Fruit fly (Drosophila melanogaster) whole organism, adult: ENCODE data around the gene exex.

Experiments used
- CG11617 ChIP-seq: fragments of 200-800 bp; sonication (Bioruptor generic); optimal IDR thresholded peaks from 2 replicates; lab custom pipeline; 2017; ENCODE audit warnings: mild to moderate bottlenecking, missing biosample characterization, missing genetic modification reagents, missing genetic modification characterization
- CG12768 ChIP-seq: fragments of 200-800 bp; sonication (Bioruptor generic); optimal IDR thresholded peaks from 2 replicates; lab custom pipeline; 2017; ENCODE audit warnings: missing biosample characterization, missing genetic modification characterization, mild to moderate bottlenecking, moderate library complexity, missing genetic modification reagents
- CG14711 ChIP-seq: fragments of 200-800 bp; sonication (Bioruptor generic); optimal IDR thresholded peaks from 2 replicates; lab custom pipeline; 2018; ENCODE audit warnings: missing biosample characterization, mild to moderate bottlenecking, missing genetic modification characterization, moderate library complexity
- CG1620 ChIP-seq: fragments of 200-800 bp; sonication (Bioruptor generic); optimal IDR thresholded peaks from 2 replicates; lab custom pipeline; 2016; ENCODE audit warnings: missing biosample characterization, missing genetic modification characterization
- CG33017 ChIP-seq: fragments of 200-800 bp; sonication (Bioruptor generic); optimal IDR thresholded peaks from 2 replicates; lab custom pipeline; 2018; ENCODE audit warnings: missing biosample characterization, mild to moderate bottlenecking, missing genetic modification characterization, moderate library complexity
- CG5204 ChIP-seq: fragments of 200-800 bp; sonication (Bioruptor generic); optimal IDR thresholded peaks from 2 replicates; lab custom pipeline; 2016; ENCODE audit warnings: missing biosample characterization, missing genetic modification characterization
- CG7045 ChIP-seq: fragments of 200-800 bp; sonication (Bioruptor generic); optimal IDR thresholded peaks from 2 replicates; lab custom pipeline; 2017; ENCODE audit warnings: missing biosample characterization, mild to moderate bottlenecking, missing genetic modification characterization
- CG7101 ChIP-seq: fragments of 200-800 bp; sonication (Bioruptor generic); optimal IDR thresholded peaks from 2 replicates; lab custom pipeline; 2018; ENCODE audit warnings: missing biosample characterization, mild to moderate bottlenecking, missing genetic modification characterization, moderate library complexity
- Clk ChIP-seq: fragments of 200-800 bp; sonication (Bioruptor generic); optimal IDR thresholded peaks from 2 replicates; lab custom pipeline; 2017; ENCODE audit warnings: missing biosample characterization, missing genetic modification characterization
- Crg-1 ChIP-seq: fragments of 200-800 bp; sonication (Bioruptor generic); optimal IDR thresholded peaks from 2 replicates; lab custom pipeline; 2016; ENCODE audit warnings: missing biosample characterization, missing genetic modification characterization
- Hr96 ChIP-seq: fragments of 200-800 bp; sonication (Bioruptor generic); optimal IDR thresholded peaks from 2 replicates; lab custom pipeline; 2016; ENCODE audit warnings: missing biosample characterization, missing genetic modification characterization
- Mnt ChIP-seq: fragments of 200-800 bp; sonication (Bioruptor generic); optimal IDR thresholded peaks from 2 replicates; lab custom pipeline; 2016; ENCODE audit warnings: missing biosample characterization, mild to moderate bottlenecking, missing genetic modification characterization
- bab1 ChIP-seq: fragments of 200-800 bp; sonication (Bioruptor generic); optimal IDR thresholded peaks from 3 replicates; lab custom pipeline; 2019; ENCODE audit warnings: missing biosample characterization, mild to moderate bottlenecking, missing genetic modification characterization, moderate library complexity
- cic ChIP-seq: fragments of 200-800 bp; sonication (Bioruptor generic); optimal IDR thresholded peaks from 2 replicates; lab custom pipeline; 2017; ENCODE audit warnings: missing biosample characterization, mild to moderate bottlenecking, missing genetic modification characterization, moderate library complexity
- cnc ChIP-seq, 2 experiments: fragments of >200 bp; optimal IDR thresholded peaks; 2 replicates each; lab custom pipeline; 2017
- kay ChIP-seq: fragments of 200-800 bp; sonication (Bioruptor generic); peaks from one replicate; lab custom pipeline; 2016; ENCODE audit warnings: missing biosample characterization, missing genetic modification characterization, borderline replicate concordance
- ovo ChIP-seq: fragments of 200-800 bp; sonication (Bioruptor generic); optimal IDR thresholded peaks from 2 replicates; lab custom pipeline; 2016; ENCODE audit warnings: missing biosample characterization, missing genetic modification characterization
- pad ChIP-seq: fragments of 200-800 bp; sonication (Bioruptor generic); optimal IDR thresholded peaks from 3 replicates; lab custom pipeline; 2017; ENCODE audit warnings: missing biosample characterization, missing genetic modification characterization, mild to moderate bottlenecking, moderate library complexity, missing genetic modification reagents
- tj ChIP-seq: fragments of 200-800 bp; sonication (Bioruptor generic); optimal IDR thresholded peaks from 3 replicates; lab custom pipeline; 2017; ENCODE audit warnings: missing biosample characterization, mild to moderate bottlenecking, missing genetic modification characterization, moderate library complexity
- toe ChIP-seq: fragments of 200-800 bp; sonication (Bioruptor generic); optimal IDR thresholded peaks from 2 replicates; lab custom pipeline; 2016; ENCODE audit warnings: missing biosample characterization, missing genetic modification characterization

The exex gene

DNA sequence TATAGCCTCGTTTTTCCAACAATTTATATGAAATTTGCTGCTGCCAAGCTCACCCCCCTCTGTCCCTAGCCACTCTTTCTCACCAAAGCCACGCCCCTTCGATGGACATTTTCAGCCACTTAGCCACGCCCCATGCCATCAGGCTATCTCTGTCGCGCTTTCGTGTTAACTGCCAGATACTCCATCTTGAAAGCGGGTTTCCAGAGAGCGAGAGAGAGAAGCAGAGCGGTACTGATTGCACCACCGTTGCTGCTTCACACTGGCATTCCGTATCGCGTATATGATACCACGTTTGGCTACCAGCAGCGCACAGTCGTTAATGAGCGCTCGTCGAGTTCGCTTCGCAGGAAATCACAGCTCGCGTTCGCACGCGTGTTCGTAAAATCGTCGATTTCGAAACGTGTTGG lies at the start of gene exex:
TSS of gene exex (plus strand) at position 307 of the 407 bp plus-strand sequence.
- TF ChIP-seq ovo (GFP tag; lab: Kevin White, UChicago): no peak
- TF ChIP-seq Mnt: peak; percentile 35

dm6 chr3L:7903489-7904150 lies 44.4 kb upstream of the exex start:
- peak; percentile 66 for TF ChIP-seq CG14711
- no peak for TF ChIP-seq cic (GFP tag; lab: Kevin White, UChicago)
- peak; percentile 30 for TF ChIP-seq CG11617 (GFP tag; lab: Kevin White, UChicago)
- TF ChIP-seq cnc (optimal IDR thresholded peaks at IDR 0.05; lab: Kevin White, UChicago): no peak
- TF ChIP-seq CG5204 (GFP tag; lab: Kevin White, UChicago): no peak
- TF ChIP-seq bab1 (GFP tag; lab: Kevin White, UChicago): peak; percentile 82
- TF ChIP-seq CG1620: peak; percentile 34
- TF ChIP-seq CG7101: peak; percentile 52
- TF ChIP-seq pad (GFP tag; lab: Kevin White, UChicago): peak; percentile 8
- peak; percentile 26 for TF ChIP-seq CG33017 (tag; lab: Kevin White, UChicago)

- TF ChIP-seq kay (GFP tag; lab: Kevin White, UChicago) (peak; percentile 78), CG1620 (no peak)
Measured at dm6 chr3L:7904560-7904959, 43.4 kb upstream of the exex start.

dm6 chr3L:7909695-7910463 lies 38.1 kb upstream of the exex start:
- TF ChIP-seq Crg-1 (no peak), CG5204 (GFP tag; lab: Kevin White, UChicago) (no peak), bab1 (GFP tag; lab: Kevin White, UChicago) (no peak), kay (GFP tag; lab: Kevin White, UChicago) (no peak), CG7101 (no peak), cnc (optimal IDR thresholded peaks at IDR 0.05; lab: Kevin White, UChicago) (no peak), CG14711 (no peak), tj (GFP tag; lab: Kevin White, UChicago) (no peak), Hr96 (no peak), ovo (GFP tag; lab: Kevin White, UChicago) (no peak), pad (GFP tag; lab: Kevin White, UChicago) (no peak), Mnt (no peak), CG1620 (no peak), Clk (GFP tag; lab: Kevin White, UChicago) (no peak), CG7045 (GFP tag; lab: Kevin White, UChicago) (no peak), CG12768 (GFP tag; lab: Kevin White, UChicago) (no peak), CG11617 (GFP tag; lab: Kevin White, UChicago) (no peak), cic (GFP tag; lab: Kevin White, UChicago) (no peak), toe (GFP tag; lab: Kevin White, UChicago) (no peak)

DNA sequence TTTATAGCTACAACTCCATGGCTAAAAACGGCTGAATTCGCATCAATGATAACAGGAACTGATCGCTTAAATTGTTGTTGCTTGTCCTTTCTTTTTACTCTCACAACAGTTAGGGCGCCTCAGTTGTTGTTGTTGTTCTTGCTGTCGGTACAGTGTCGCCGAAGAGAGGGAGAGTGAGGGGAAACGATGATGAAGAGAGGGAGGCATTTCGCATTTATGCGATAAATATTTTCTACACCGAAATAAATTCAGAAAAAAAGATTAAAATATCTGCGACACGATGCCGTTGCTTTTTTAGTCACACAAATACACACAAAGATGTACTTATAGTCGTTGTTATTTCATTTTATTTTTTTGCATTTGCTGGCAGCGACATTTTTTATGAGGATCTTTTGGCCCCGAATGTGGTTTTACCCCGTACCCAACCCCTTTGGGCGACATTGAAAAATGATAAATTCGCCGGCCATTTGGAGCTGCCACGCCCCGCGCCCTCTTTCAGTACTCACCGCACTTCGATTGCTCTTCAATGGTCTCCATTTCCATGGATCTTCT lies 37.0 kb upstream of the exex start:
- TF ChIP-seq CG12768 (GFP tag; lab: Kevin White, UChicago) (no peak), pad (GFP tag; lab: Kevin White, UChicago) (peak; percentile 95)

DNA sequence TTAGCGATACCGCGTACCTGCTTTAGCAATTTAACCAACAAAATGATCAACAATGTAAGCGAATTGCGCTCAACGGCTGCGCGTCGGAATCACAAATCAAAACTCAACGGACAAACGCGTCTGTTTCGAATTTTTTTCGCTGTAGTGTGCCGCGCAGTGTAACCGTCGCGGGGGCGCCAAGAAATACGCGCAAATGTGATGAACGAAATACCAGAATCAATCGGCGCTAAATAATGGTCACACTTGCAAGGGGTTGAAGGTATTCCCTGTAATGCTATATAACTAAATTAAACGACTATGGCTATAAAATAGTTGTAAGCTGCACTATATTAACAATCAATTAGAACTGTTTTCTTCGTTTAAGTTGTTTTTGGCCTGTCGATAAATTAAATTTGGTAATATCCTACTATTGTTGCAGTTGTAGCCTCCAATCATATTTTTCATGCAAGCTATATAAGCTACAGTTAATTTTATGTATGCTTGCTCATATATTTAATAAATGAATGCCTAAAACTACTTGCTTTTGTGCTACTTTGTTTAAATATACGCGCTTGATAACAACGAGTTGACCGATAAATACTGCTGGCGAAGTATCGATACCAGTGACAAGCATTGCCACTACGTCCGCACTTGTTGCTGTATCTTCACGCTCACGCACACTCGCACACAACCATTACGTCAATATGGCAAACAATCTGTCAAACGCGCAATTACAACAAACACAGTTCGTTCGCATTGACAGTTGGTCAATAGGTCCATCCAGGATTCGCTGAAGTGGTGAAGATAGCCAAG lies 36.0 kb upstream of the exex start, which contains the start of the genes pbl and CG8281:
TSS of gene pbl (minus strand) at position 190 of the 792 bp plus-strand sequence.
TSS of gene CG8281 (plus strand) at position 699 of the 792 bp plus-strand sequence.
- TF ChIP-seq CG33017 (tag; lab: Kevin White, UChicago) (peak; percentile 25), CG7101 (peak; percentile 27), CG12768 (GFP tag; lab: Kevin White, UChicago) (peak; percentile 43), Hr96 (no peak), pad (GFP tag; lab: Kevin White, UChicago) (no peak), Mnt (peak; percentile 20), bab1 (GFP tag; lab: Kevin White, UChicago) (peak; percentile 45), CG11617 (GFP tag; lab: Kevin White, UChicago) (peak; percentile 30), CG1620 (peak; percentile 19), kay (GFP tag; lab: Kevin White, UChicago) (no peak), ovo (GFP tag; lab: Kevin White, UChicago) (no peak), cnc (optimal IDR thresholded peaks at IDR 0.05; lab: Kevin White, UChicago) (no peak), CG7045 (GFP tag; lab: Kevin White, UChicago) (peak; percentile 24), CG5204 (GFP tag; lab: Kevin White, UChicago) (peak; percentile 28), cic (GFP tag; lab: Kevin White, UChicago) (no peak), tj (GFP tag; lab: Kevin White, UChicago) (no peak), Clk (GFP tag; lab: Kevin White, UChicago) (no peak), CG14711 (peak; percentile 3), Crg-1 (peak; percentile 35), toe (GFP tag; lab: Kevin White, UChicago) (peak; percentile 46)
